Worm (Caenorhabditis elegans): ENCODE data around the gene sru-31.

ce11 chrV:9859863-9860262 is 43.4 kb downstream of the sru-31 start, which contains the start of gene lsy-12:
- TF ChIP-seq snpc-4 (tag; optimal IDR thresholded peaks at IDR 0.05) (no peak), zag-1 (tag; optimal IDR thresholded peaks at IDR 0.05) (no peak), R02D3.7 (tag; optimal IDR thresholded peaks at IDR 0.05) (no peak), unc-62 (GFP tag; optimal IDR thresholded peaks at IDR 0.05) (no peak), skn-1 (tag; optimal IDR thresholded peaks at IDR 0.05) (no peak), ztf-4 (tag; optimal IDR thresholded peaks at IDR 0.05) (no peak), ceh-9 (tag; optimal IDR thresholded peaks at IDR 0.05) (no peak), lin-15B (tag; optimal IDR thresholded peaks at IDR 0.05) (no peak), elt-2 (tag; optimal IDR thresholded peaks at IDR 0.05) (no peak)

Data from whole organism, L3 larva.